Fruit fly (Drosophila melanogaster) whole organism, embryonic: ENCODE measurements around the gene CG5180.

Experiments
- Ada2b ChIP-seq: fragments of 200-800 bp; sonication (Bioruptor generic); IDR thresholded peaks from 2 replicates; pipeline ENCODE4 v1.3.6; 2022; ENCODE audit warnings: missing biosample characterization, missing genetic modification characterization
- Atf-2 ChIP-seq: fragments of 200-800 bp; sonication (Bioruptor generic); optimal IDR thresholded peaks from 2 replicates; lab custom pipeline; 2016; ENCODE audit warnings: missing biosample characterization, missing genetic modification characterization
- CG1233 ChIP-seq: fragments of 200-800 bp; sonication (Bioruptor generic); optimal IDR thresholded peaks from 4 replicates; lab custom pipeline; 2018; ENCODE audit warnings: missing biosample characterization, mild to moderate bottlenecking, missing genetic modification characterization
- CG14441 ChIP-seq: fragments of 200-800 bp; sonication (Bioruptor generic); IDR thresholded peaks from 2 replicates; pipeline ENCODE4 v1.3.6; 2022; ENCODE audit warnings: missing biosample characterization, missing genetic modification characterization
- CG15601 ChIP-seq: fragments of 200-800 bp; sonication (Bioruptor generic); optimal IDR thresholded peaks from 3 replicates; lab custom pipeline; 2019; ENCODE audit warnings: missing biosample characterization, mild to moderate bottlenecking, missing genetic modification characterization, moderate library complexity
- CG1603 ChIP-seq: fragments of 200-800 bp; sonication (Bioruptor generic); optimal IDR thresholded peaks from 2 replicates; lab custom pipeline; 2019; ENCODE audit warnings: missing biosample characterization, mild to moderate bottlenecking, missing genetic modification characterization, moderate library complexity
- CG16779 ChIP-seq: fragments of 200-800 bp; sonication (Bioruptor generic); IDR thresholded peaks from 2 replicates; pipeline ENCODE4 v1.3.6; 2022; ENCODE audit warnings: missing biosample characterization, missing genetic modification characterization
- CG3065 ChIP-seq: fragments of 200-800 bp; sonication (Bioruptor generic); optimal IDR thresholded peaks from 2 replicates; lab custom pipeline; 2016; ENCODE audit warnings: missing biosample characterization, missing genetic modification characterization
- CG3163 ChIP-seq: fragments of 200-800 bp; sonication (Bioruptor generic); optimal IDR thresholded peaks from 3 replicates; lab custom pipeline; 2016; ENCODE audit warnings: missing biosample characterization, missing genetic modification characterization
- CG33213 ChIP-seq: fragments of 200-800 bp; sonication (Bioruptor generic); optimal IDR thresholded peaks from 3 replicates; lab custom pipeline; 2016; ENCODE audit warnings: missing biosample characterization, missing genetic modification characterization
- CG34376 ChIP-seq: fragments of 200-800 bp; sonication (Bioruptor generic); optimal IDR thresholded peaks from 2 replicates; lab custom pipeline; 2018; ENCODE audit warnings: missing biosample characterization, mild to moderate bottlenecking, missing genetic modification characterization
- CG34422 ChIP-seq: fragments of 200-800 bp; sonication (Bioruptor generic); IDR thresholded peaks from 3 replicates; pipeline ENCODE4 v1.3.6; 2022; ENCODE audit warnings: missing biosample characterization, missing genetic modification characterization
- CG3838 ChIP-seq: fragments of 200-800 bp; sonication (Bioruptor generic); optimal IDR thresholded peaks from 3 replicates; lab custom pipeline; 2016; ENCODE audit warnings: missing biosample characterization, missing genetic modification characterization
- CG4282 ChIP-seq: fragments of 200-800 bp; sonication (Bioruptor generic); optimal IDR thresholded peaks from 2 replicates; lab custom pipeline; 2016; ENCODE audit warnings: missing biosample characterization, missing genetic modification characterization
- CG43689 ChIP-seq: fragments of 200-800 bp; sonication (Bioruptor generic); IDR thresholded peaks from 2 replicates; pipeline ENCODE4 v1.3.6; 2022; ENCODE audit warnings: missing biosample characterization, missing genetic modification characterization
- CG4820 ChIP-seq: fragments of 200-800 bp; sonication (Bioruptor generic); optimal IDR thresholded peaks from 3 replicates; lab custom pipeline; 2016; ENCODE audit warnings: missing biosample characterization, missing genetic modification characterization
- CG8924 ChIP-seq: fragments of 200-800 bp; optimal IDR thresholded peaks from 3 replicates; lab custom pipeline; 2019; ENCODE audit warnings: missing biosample characterization, mild to moderate bottlenecking, missing genetic modification characterization, moderate library complexity
- Dfd ChIP-seq, 2 experiments: fragments of >200 bp; optimal IDR thresholded peaks; 2 replicates each; lab custom pipeline; 2017; ENCODE audit warnings: missing biosample characterization in 2 of 2, missing genetic modification characterization in 2 of 2
- Dp ChIP-seq: fragments of 200-800 bp; sonication (Bioruptor generic); optimal IDR thresholded peaks from 2 replicates; lab custom pipeline; 2018; ENCODE audit warnings: missing biosample characterization, mild to moderate bottlenecking, missing genetic modification characterization, moderate library complexity
- Eip74EF ChIP-seq, 2 experiments: fragments of 200-800 bp in 1 of 2; fragments of >200 bp in 1 of 2; sonication (Bioruptor generic) in 1 of 2; optimal IDR thresholded peaks; 2 replicates each; lab custom pipeline; 2017 to 2019; ENCODE audit warnings: missing biosample characterization in 2 of 2, missing genetic modification characterization in 2 of 2, mild to moderate bottlenecking in 1 of 2, moderate library complexity in 1 of 2
- Hr51 ChIP-seq, 2 experiments: fragments of 200-800 bp; sonication (Bioruptor generic); optimal IDR thresholded peaks; 2 replicates in 1 of 2; 3 replicates in 1 of 2; lab custom pipeline; 2016 to 2018; ENCODE audit warnings: missing biosample characterization in 2 of 2, missing genetic modification characterization in 2 of 2, mild to moderate bottlenecking in 1 of 2, moderate library complexity in 1 of 2
- Nf-YC ChIP-seq: fragments of 200-800 bp; optimal IDR thresholded peaks from 3 replicates; lab custom pipeline; 2019; ENCODE audit warnings: missing biosample characterization, mild to moderate bottlenecking, missing genetic modification characterization, moderate library complexity
- Ptx1 ChIP-seq: fragments of 200-800 bp; sonication (Bioruptor generic); IDR thresholded peaks from 2 replicates; pipeline ENCODE4 v1.3.6; 2022; ENCODE audit warnings: missing biosample characterization, missing genetic modification characterization
- Stat92E ChIP-seq, 3 experiments: fragments of >200 bp in 2 of 3; fragments of 200-800 bp in 1 of 3; sonication (Bioruptor generic) in 1 of 3; optimal IDR thresholded peaks; 2 replicates each; lab custom pipeline; 2017 to 2019; ENCODE audit warnings: missing biosample characterization in 3 of 3, missing genetic modification characterization in 3 of 3, mild to moderate bottlenecking in 1 of 3, moderate library complexity in 1 of 3
- TFAM ChIP-seq: fragments of 200-800 bp; sonication (Bioruptor generic); optimal IDR thresholded peaks from 2 replicates; lab custom pipeline; 2017; ENCODE audit warnings: missing biosample characterization, missing genetic modification characterization, inconsistent platforms
- Tbp ChIP-seq: fragments of >200 bp; optimal IDR thresholded peaks from 2 replicates; lab custom pipeline; 2018; ENCODE audit warnings: missing biosample characterization, missing genetic modification characterization
- ara ChIP-seq: fragments of 200-800 bp; sonication (Bioruptor generic); IDR thresholded peaks from 2 replicates; pipeline ENCODE4 v1.3.6; 2022; ENCODE audit warnings: missing biosample characterization, missing genetic modification characterization
- bab2 ChIP-seq: fragments of 200-800 bp; sonication (Bioruptor generic); optimal IDR thresholded peaks from 2 replicates; lab custom pipeline; 2016; ENCODE audit warnings: missing biosample characterization, missing genetic modification characterization
- chm ChIP-seq: fragments of 200-800 bp; sonication (Bioruptor generic); IDR thresholded peaks from 2 replicates; pipeline ENCODE4 v1.3.6; 2022; ENCODE audit warnings: missing biosample characterization, missing genetic modification characterization
- chn ChIP-seq: fragments of 200-800 bp; sonication (Bioruptor generic); optimal IDR thresholded peaks from 2 replicates; lab custom pipeline; 2016; ENCODE audit warnings: missing biosample characterization, missing genetic modification characterization
- emc ChIP-seq: fragments of 200-800 bp; sonication (Bioruptor generic); optimal IDR thresholded peaks from 2 replicates; lab custom pipeline; 2016; ENCODE audit warnings: missing biosample characterization, missing genetic modification characterization
- en ChIP-seq: fragments of 200-800 bp; sonication (Bioruptor generic); optimal IDR thresholded peaks from 2 replicates; lab custom pipeline; 2016; ENCODE audit warnings: missing biosample characterization, missing genetic modification characterization
- grau ChIP-seq: fragments of 200-800 bp; optimal IDR thresholded peaks from 3 replicates; lab custom pipeline; 2019; ENCODE audit warnings: missing biosample characterization, mild to moderate bottlenecking, missing genetic modification characterization, moderate library complexity
- gsb-n ChIP-seq: fragments of 200-800 bp; sonication (Bioruptor generic); optimal IDR thresholded peaks from 3 replicates; lab custom pipeline; 2018; ENCODE audit warnings: missing biosample characterization, mild to moderate bottlenecking, missing genetic modification characterization
- kay ChIP-seq: fragments of 200-800 bp; sonication (Bioruptor generic); optimal IDR thresholded peaks from 2 replicates; lab custom pipeline; 2016; ENCODE audit warnings: missing biosample characterization, missing genetic modification characterization
- lov ChIP-seq, 2 experiments: fragments of 200-800 bp in 1 of 2; fragments of >200 bp in 1 of 2; sonication (Bioruptor generic) in 1 of 2; IDR thresholded peaks in 1 of 2; optimal IDR thresholded peaks in 1 of 2; 2 replicates in 1 of 2; 3 replicates in 1 of 2; pipeline versions ENCODE4 v1.3.6 to Lab custom; 2017 to 2022; ENCODE audit warnings: missing biosample characterization in 1 of 2, missing genetic modification characterization in 1 of 2
- maf-S ChIP-seq: fragments of 200-800 bp; sonication (Bioruptor generic); optimal IDR thresholded peaks from 2 replicates; lab custom pipeline; 2016; ENCODE audit warnings: missing biosample characterization, missing genetic modification characterization
- mld ChIP-seq: fragments of 200-800 bp; sonication (Bioruptor generic); IDR thresholded peaks from 3 replicates; pipeline ENCODE4 v1.3.6; 2022; ENCODE audit warnings: missing biosample characterization, missing genetic modification characterization; ENCODE audit not compliant: partially characterized antibody
- pfk ChIP-seq: fragments of 200-800 bp; sonication (Bioruptor generic); optimal IDR thresholded peaks from 2 replicates; lab custom pipeline; 2018; ENCODE audit warnings: missing biosample characterization, mild to moderate bottlenecking, missing genetic modification characterization, moderate library complexity
- pum ChIP-seq: fragments of 200-800 bp; sonication (Bioruptor generic); optimal IDR thresholded peaks from 2 replicates; lab custom pipeline; 2016; ENCODE audit warnings: missing biosample characterization, missing genetic modification characterization
- pzg ChIP-seq: fragments of 200-800 bp; sonication (Bioruptor generic); optimal IDR thresholded peaks from 3 replicates; lab custom pipeline; 2018; ENCODE audit warnings: missing biosample characterization, mild to moderate bottlenecking, missing genetic modification characterization, moderate library complexity
- ro ChIP-seq: fragments of 200-800 bp; sonication (Bioruptor generic); IDR thresholded peaks from 2 replicates; pipeline ENCODE4 v1.3.6; 2022; ENCODE audit warnings: missing biosample characterization, missing genetic modification characterization
- row ChIP-seq: fragments of 200-800 bp; sonication (Bioruptor generic); IDR thresholded peaks from 3 replicates; pipeline ENCODE4 v1.3.6; 2022; ENCODE audit warnings: missing biosample characterization, missing genetic modification characterization
- run ChIP-seq: fragments of 200-800 bp; sonication (Bioruptor generic); optimal IDR thresholded peaks from 3 replicates; lab custom pipeline; 2018; ENCODE audit warnings: missing biosample characterization, mild to moderate bottlenecking, missing genetic modification characterization
- sc ChIP-seq, 3 experiments: fragments of >200 bp in 2 of 3; fragments of 200-800 bp in 1 of 3; sonication (Bioruptor generic) in 1 of 3; optimal IDR thresholded peaks; 2 replicates in 2 of 3; 3 replicates in 1 of 3; lab custom pipeline; 2017; ENCODE audit warnings: mild to moderate bottlenecking in 1 of 3, missing biosample characterization in 1 of 3, missing genetic modification characterization in 1 of 3, missing genetic modification reagents in 1 of 3
- tup ChIP-seq: fragments of 200-800 bp; sonication (Bioruptor generic); optimal IDR thresholded peaks from 2 replicates; lab custom pipeline; 2016; ENCODE audit warnings: missing biosample characterization, mild to moderate bottlenecking, missing genetic modification characterization, moderate library complexity
- wdn ChIP-seq: fragments of 200-800 bp; sonication (Bioruptor generic); IDR thresholded peaks from 2 replicates; pipeline ENCODE4 v1.3.6; 2022; ENCODE audit warnings: missing biosample characterization, missing genetic modification characterization

Gene CG5180

dm6 chr3R:20594194-20595144 is 36.7 kb downstream of the CG5180 start (continued):
- TF ChIP-seq row (GFP tag; lab: Robert Waterston, UW) (peak; percentile 73), Eip74EF (GFP tag; optimal IDR thresholded peaks at IDR 0.05; lab: Kevin White, UChicago) (peak in 1 of 2 experiments; percentile 94), CG1603 (tag; lab: Kevin White, UChicago) (peak; percentile 54), CG3065 (GFP tag; lab: Kevin White, UChicago) (peak; percentile 45), CG8924 (tag; lab: Kevin White, UChicago) (peak; percentile 94), chm (GFP tag; lab: Robert Waterston, UW) (peak; percentile 56; the same call in 1 of the 2 replicates), CG4282 (GFP tag; lab: Kevin White, UChicago) (no peak), CG34376 (GFP tag; lab: Kevin White, UChicago) (peak; percentile 36), CG16779 (no peak), Nf-YC (tag; lab: Kevin White, UChicago) (peak; percentile 73), CG4820 (peak; percentile 86), pzg (GFP tag; lab: Kevin White, UChicago) (no peak), CG33213 (GFP tag; lab: Kevin White, UChicago) (peak; percentile 25), run (tag; lab: Kevin White, UChicago) (peak; percentile 87), Ada2b (GFP tag; lab: Robert Waterston, UW) (peak; percentile 67), ara (GFP tag; lab: Robert Waterston, UW) (peak; percentile 55), gsb-n (peak; percentile 98), CG1233 (GFP tag; lab: Kevin White, UChicago) (peak; percentile 86), lov (optimal IDR thresholded peaks at IDR 0.05; lab: Kevin White, UChicago) (no peak), lov (GFP tag; IDR thresholded peaks at IDR 0.05; lab: Robert Waterston, UW) (0 out of 3 replicates have a peak, but pooled peaks have one; percentile 15), bab2 (peak; percentile 30), kay (GFP tag; lab: Kevin White, UChicago) (peak; percentile 43), mld (GFP tag; lab: Robert Waterston, UW) (no peak), Tbp (no peak), ro (GFP tag; lab: Robert Waterston, UW) (peak; percentile 42; the same call in 1 of the 2 replicates), CG15601 (tag; lab: Kevin White, UChicago) (peak; percentile 93), TFAM (GFP tag; lab: Kevin White, UChicago) (peak; percentile 31), pum (no peak), tup (GFP tag; lab: Kevin White, UChicago) (no peak), emc (no peak), en (GFP tag; lab: Kevin White, UChicago) (no peak), wdn (GFP tag; lab: Robert Waterston, UW) (peak; percentile 46; the same call in 1 of the 2 replicates), Atf-2 (no peak), grau (tag; lab: Kevin White, UChicago) (peak; percentile 93), CG34422 (GFP tag; lab: Robert Waterston, UW) (peak; percentile 35), maf-S (GFP tag; lab: Kevin White, UChicago) (no peak), pfk (GFP tag; lab: Kevin White, UChicago) (peak; percentile 13), Dp (no peak), Ptx1 (GFP tag; lab: Robert Waterston, UW) (peak; percentile 89), sc (optimal IDR thresholded peaks at IDR 0.05; lab: Kevin White, UChicago) (no peak), sc (GFP tag; optimal IDR thresholded peaks at IDR 0.05; lab: Kevin White, UChicago) (peak; percentile 87), CG3838 (GFP tag; lab: Kevin White, UChicago) (no peak), chn (no peak), CG14441 (GFP tag; lab: Robert Waterston, UW) (peak; percentile 64), Hr51 (GFP tag; optimal IDR thresholded peaks at IDR 0.05; lab: Kevin White, UChicago) (peak in 1 of 2 experiments; percentile 92), CG43689 (GFP tag; lab: Robert Waterston, UW) (peak; percentile 55; the same call in 1 of the 2 replicates), Stat92E (GFP tag; optimal IDR thresholded peaks at IDR 0.05; lab: Kevin White, UChicago) (peak in 1 of 3 experiments; percentile 88), CG3163 (GFP tag; lab: Kevin White, UChicago) (no peak), Dfd (GFP tag; optimal IDR thresholded peaks at IDR 0.05; lab: Kevin White, UChicago) (no peak)
